Fruit fly (Drosophila melanogaster): ENCODE measurements around the gene Septin1.
A peak's percentile ranks its signal among the peaks of the same experiment; 100 is the strongest.

Septin1 gene

dm6 chrX:21349800-21350309 is 8.2 kb upstream of the Septin1 start, which contains the start of the genes peng and sol (continued):
- peak; percentile 35 for TF ChIP-seq HmgD (GFP tag; optimal IDR thresholded peaks at IDR 0.05)
- peak; percentile 44 for TF ChIP-seq sug (tag; optimal IDR thresholded peaks at IDR 0.05)
- peak; percentile 76 for TF ChIP-seq CG2678 (tag; optimal IDR thresholded peaks at IDR 0.05)
- TF ChIP-seq pb (GFP tag; optimal IDR thresholded peaks at IDR 0.05), result no peak
- peak; percentile 85 for TF ChIP-seq gem (tag; optimal IDR thresholded peaks at IDR 0.05)
- TF ChIP-seq Poxn (GFP tag; IDR thresholded peaks at IDR 0.05), result no peak
- peak; percentile 69 for TF ChIP-seq Sox102F (GFP tag; optimal IDR thresholded peaks at IDR 0.05)
- TF ChIP-seq CG11085 (GFP tag; IDR thresholded peaks at IDR 0.05), result no peak
- no peak for TF ChIP-seq nerfin-2 (GFP tag; IDR thresholded peaks at IDR 0.05; ENCODE audit: partially characterized antibody)
- TF ChIP-seq Hmx (GFP tag; optimal IDR thresholded peaks at IDR 0.05), result no peak
- peak; percentile 64; the same call in 1 of the 2 replicates for TF ChIP-seq CG11247 (GFP tag; IDR thresholded peaks at IDR 0.05)
- no peak for TF ChIP-seq unc-4 (GFP tag; IDR thresholded peaks at IDR 0.05; ENCODE audit: partially characterized antibody)
- TF ChIP-seq CG12659 (GFP tag; optimal IDR thresholded peaks at IDR 0.05), result peak; percentile 70
- peak; percentile 85 for TF ChIP-seq mam (GFP tag; optimal IDR thresholded peaks at IDR 0.05)
- peak; percentile 47 for TF ChIP-seq D19A (tag; optimal IDR thresholded peaks at IDR 0.05)
- TF ChIP-seq dmrt11E (tag; optimal IDR thresholded peaks at IDR 0.05), result peak; percentile 68
- peak; percentile 81 for TF ChIP-seq cwo (GFP tag; optimal IDR thresholded peaks at IDR 0.05)
- TF ChIP-seq CG4424 (GFP tag; optimal IDR thresholded peaks at IDR 0.05), result peak; percentile 78
- TF ChIP-seq Sin3A (optimal IDR thresholded peaks at IDR 0.05), result peak; percentile 64
- peak; percentile 63 for TF ChIP-seq hkb (optimal IDR thresholded peaks at IDR 0.05)
- TF ChIP-seq hkb (GFP tag; IDR thresholded peaks at IDR 0.05), result no peak; the same call in 1 of the 2 replicates
- TF ChIP-seq Camta (GFP tag; optimal IDR thresholded peaks at IDR 0.05), result peak; percentile 71
- peak; percentile 46 for TF ChIP-seq trh (GFP tag; optimal IDR thresholded peaks at IDR 0.05)
- TF ChIP-seq Rx (GFP tag; IDR thresholded peaks at IDR 0.05), result peak; percentile 22; the same call in 1 of the 2 replicates
- peak; percentile 45 for TF ChIP-seq CG9876 (GFP tag; optimal IDR thresholded peaks at IDR 0.05)
- peak; percentile 76 for TF ChIP-seq CG13894 (tag; optimal IDR thresholded peaks at IDR 0.05)
- no peak for TF ChIP-seq tap (tag; optimal IDR thresholded peaks at IDR 0.05)
- peak; percentile 57 for TF ChIP-seq CG9609 (GFP tag; optimal IDR thresholded peaks at IDR 0.05)
- peak in 1 of 2 experiments; percentile 29 for TF ChIP-seq crp (GFP tag; optimal IDR thresholded peaks at IDR 0.05)
- TF ChIP-seq CG10274 (GFP tag; optimal IDR thresholded peaks at IDR 0.05), result peak; percentile 12
- no peak for TF ChIP-seq CG6272 (GFP tag; IDR thresholded peaks at IDR 0.05)
- peak; percentile 48; the same call in 1 of the 2 replicates for TF ChIP-seq ara (GFP tag; IDR thresholded peaks at IDR 0.05)
- no peak for TF ChIP-seq CG1832 (GFP tag; optimal IDR thresholded peaks at IDR 0.05)
- TF ChIP-seq CG10462 (GFP tag; optimal IDR thresholded peaks at IDR 0.05), result peak; percentile 79
- TF ChIP-seq CG10654 (GFP tag; optimal IDR thresholded peaks at IDR 0.05), result peak; percentile 61
- TF ChIP-seq CG10147 (GFP tag; optimal IDR thresholded peaks at IDR 0.05), result peak; percentile 72
- no peak for TF ChIP-seq vnd (GFP tag; IDR thresholded peaks at IDR 0.05; ENCODE audit: partially characterized antibody)
- TF ChIP-seq Bdp1 (GFP tag; optimal IDR thresholded peaks at IDR 0.05), result peak; percentile 42
- TF ChIP-seq cad (GFP tag; optimal IDR thresholded peaks at IDR 0.05), result no peak
- no peak for TF ChIP-seq CkIIα-i1 (GFP tag; IDR thresholded peaks at IDR 0.05)
- peak; percentile 53 for TF ChIP-seq esg (GFP tag; conservative IDR thresholded peaks at IDR 0.05)

Data from whole organism, embryonic.